Worm (Caenorhabditis elegans) whole organism, dauer: ENCODE measurements around the gene hpo-10.

Experiments
- unc-62 ChIP-seq: sonication (generic microtip); optimal IDR thresholded peaks from 2 replicates; lab custom pipeline; 2017; ENCODE audit warnings: missing biosample characterization, missing genetic modification reagents, missing genetic modification characterization

Gene hpo-10

DNA sequence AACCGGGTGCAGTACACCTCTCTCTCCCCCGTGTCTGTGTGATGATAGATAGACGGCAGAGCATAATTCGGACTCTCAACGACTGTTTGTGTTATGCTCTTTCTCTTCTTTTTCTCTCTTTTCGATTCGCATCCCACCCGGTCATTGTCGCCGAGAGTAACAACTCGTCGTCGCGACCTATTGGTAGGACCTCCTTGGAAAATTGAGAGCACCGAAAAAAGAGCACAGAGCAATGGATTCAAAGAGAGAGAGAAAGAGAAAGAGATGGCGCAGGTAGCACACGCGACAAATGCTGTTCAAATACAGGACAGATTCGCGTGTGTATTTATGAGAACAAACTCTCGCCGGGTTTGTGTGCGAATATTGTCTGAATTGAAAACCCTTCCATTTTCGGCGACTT lies 35.6 kb upstream of the hpo-10 start:
- TF ChIP-seq unc-62 (GFP tag; lab: Kevin White, UChicago), result no peak

DNA sequence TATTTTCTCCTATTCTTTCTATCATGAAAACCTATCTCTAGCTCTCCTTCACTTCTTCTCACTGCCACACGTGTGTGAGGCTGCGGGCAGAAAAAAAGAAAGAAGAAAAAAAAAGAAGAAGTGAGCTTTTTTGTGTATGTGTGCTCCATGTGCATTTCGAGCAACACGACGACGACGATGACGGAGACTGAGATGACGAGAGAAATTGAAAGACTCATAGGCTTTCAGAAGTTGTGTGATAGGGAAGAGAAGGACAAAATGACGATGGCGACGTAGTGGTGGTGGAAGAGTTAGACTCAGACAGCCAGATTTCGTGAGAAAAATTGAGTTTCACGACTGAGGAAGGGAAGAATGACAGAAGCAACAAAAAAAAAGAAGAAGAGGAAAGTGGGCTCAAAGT lies 33.8 kb upstream of the hpo-10 start:
- no peak for TF ChIP-seq unc-62 (GFP tag; lab: Kevin White, UChicago)

DNA sequence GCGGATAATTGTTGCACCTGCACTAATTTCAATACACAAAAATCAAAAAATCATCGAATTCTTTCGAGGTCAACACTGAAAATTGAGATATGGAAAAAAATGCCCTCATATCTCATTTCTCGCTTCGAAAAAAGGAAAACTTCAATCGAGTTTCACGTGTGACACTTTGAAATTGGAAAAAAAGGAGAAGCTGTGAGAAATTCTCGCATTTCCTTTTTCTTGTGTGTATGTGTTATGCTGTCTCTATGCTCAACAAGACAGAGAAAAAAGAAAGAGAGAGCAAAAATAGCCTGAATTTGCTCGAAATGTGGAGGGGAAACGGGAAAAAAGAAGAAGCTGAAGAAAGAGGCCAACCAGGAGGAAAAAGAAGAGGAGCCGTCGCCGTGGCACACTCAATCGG lies 32.9 kb upstream of the hpo-10 start:
- TF ChIP-seq unc-62 (GFP tag; lab: Kevin White, UChicago), result no peak

DNA sequence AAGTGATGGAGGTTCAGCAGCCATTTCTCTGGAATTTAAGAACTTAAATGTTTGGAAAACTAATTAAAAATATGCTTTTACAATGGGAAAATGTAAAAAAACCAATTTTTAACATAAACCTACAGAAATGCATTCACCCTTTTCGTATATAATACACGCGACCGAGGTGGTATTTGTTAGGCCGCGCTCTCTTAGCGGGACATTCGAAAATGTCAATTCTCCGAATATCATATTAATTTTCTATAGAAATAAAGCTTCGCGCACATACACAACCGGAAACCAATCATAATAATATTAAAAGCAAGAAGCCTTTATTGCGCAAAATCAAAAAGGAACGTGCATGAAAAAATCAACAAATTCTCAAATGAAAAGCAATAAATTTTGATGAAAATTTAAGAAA lies 26.0 kb upstream of the hpo-10 start, which contains the start of gene ddx-23:
Gene ddx-23 (minus strand): TSS at position 30 of the 400 bp plus-strand sequence.
- TF ChIP-seq unc-62 (GFP tag; lab: Kevin White, UChicago), result no peak

DNA sequence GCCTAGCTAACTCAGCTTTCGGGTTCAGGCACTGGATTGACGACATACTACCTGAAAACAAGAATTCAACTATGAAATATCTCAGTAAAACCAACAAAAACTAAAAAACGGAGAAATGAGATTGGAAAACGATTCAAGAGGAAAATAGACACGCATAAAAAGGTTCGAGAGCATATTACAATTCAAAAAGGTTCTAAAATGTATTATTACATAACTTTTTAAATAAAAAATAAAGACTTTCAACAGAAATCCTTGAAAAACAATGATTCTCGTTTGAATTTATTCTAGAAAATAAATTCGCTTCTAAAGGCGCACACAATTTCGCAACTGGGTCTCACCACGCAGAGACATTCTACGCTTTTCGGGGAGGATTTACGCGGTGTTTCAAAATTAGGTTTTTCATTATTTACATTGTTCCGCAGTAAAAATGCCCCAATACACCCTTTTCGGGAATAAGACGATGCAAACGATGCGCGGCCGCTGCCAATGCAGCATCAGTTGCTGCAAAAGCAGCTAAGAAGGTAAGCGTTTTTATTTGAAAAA lies 23.6 kb upstream of the hpo-10 start, which contains the start of the genes cct-6 and alh-9:
Gene cct-6 (minus strand): TSS at position 51 of the 543 bp plus-strand sequence.
Gene alh-9 (plus strand): TSS at position 382 of the 543 bp plus-strand sequence.
- TF ChIP-seq unc-62 (GFP tag; lab: Kevin White, UChicago), result no peak

DNA sequence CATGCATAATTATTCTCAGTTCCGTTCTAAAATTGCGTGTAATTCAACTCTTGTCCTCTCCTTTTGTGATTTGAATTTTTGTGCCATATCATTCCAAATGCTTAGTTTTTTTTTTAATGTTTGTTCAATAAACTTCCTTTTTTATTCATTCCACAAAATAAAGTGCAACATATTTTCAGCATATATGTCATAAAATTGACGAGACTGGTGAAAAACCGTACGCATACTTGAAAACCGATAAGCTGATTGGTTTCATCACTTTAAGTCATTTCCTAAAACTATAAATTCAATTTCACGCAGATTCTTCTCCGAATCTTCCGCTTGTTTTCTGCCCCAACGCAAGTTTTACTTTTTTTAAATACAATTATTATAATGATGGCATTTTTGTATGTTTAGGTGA lies 20.3 kb upstream of the hpo-10 start, which contains the start of gene dpf-4:
Gene dpf-4 (plus strand): TSS at position 301 of the 400 bp plus-strand sequence.
- TF ChIP-seq unc-62 (GFP tag; lab: Kevin White, UChicago), result no peak

DNA sequence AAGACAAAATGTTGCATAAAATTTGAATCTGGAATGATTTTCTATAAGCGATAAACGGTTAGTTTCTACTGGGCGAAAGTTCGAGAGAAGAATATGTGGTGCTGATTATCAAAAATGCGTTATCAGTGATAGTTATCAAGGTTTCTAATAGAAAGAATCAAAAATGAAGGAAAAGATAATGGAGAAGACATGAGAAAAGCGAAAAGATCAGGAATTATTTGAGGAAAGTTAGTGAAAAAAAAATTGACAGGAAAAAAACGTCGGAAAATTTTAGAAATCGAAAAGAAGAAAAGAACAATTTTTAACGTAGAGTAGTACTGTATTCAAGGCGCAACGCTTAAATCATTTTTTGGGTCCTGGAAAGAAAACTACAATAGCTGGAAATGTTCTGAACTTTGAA lies 15.5 kb upstream of the hpo-10 start, which contains the start of gene dnpp-1:
Gene dnpp-1 (minus strand): TSS at position 30 of the 400 bp plus-strand sequence.
- no peak for TF ChIP-seq unc-62 (GFP tag; lab: Kevin White, UChicago)

DNA sequence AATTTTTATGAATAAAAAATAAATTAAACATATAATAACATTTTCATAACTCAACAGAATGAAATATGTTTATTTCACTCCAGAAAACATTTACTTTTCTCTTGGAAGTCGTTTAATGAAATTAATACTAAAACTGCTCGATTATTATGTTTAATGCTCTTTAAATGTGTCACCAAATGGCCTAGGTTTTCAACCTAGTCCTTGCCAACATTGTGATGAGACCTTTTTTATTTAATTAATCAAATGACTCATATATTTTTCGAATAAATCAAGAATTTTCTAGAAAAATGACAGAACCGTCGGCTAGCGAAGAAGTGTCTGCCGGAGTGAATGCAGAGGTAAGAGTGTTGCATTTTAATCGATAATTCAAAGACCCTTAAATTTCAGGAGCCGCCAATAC lies 15.0 kb upstream of the hpo-10 start, which contains the start of gene rabn-5:
Gene rabn-5 (plus strand): TSS at position 284 of the 400 bp plus-strand sequence.
- TF ChIP-seq unc-62 (GFP tag; lab: Kevin White, UChicago), result no peak

DNA sequence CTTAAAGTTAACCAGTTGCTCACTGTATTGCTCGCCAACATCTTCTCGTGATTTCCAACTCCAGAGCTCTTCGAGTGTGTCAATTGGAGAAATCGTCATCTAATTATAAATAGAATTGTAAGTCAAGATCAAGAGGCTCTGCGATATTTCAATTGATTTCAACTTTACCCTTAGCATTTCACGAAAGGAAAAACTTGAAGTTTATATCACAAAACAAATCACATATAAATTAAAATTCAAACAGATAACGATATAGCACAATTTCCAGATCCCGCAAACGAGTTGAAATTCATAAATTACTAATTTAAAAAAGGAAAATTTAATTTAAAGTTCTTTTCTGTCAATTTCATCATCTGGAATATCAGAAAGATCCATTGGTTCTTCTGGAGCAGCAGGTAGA lies 10.9 kb upstream of the hpo-10 start, which contains the start of gene eng-1:
Gene eng-1 (minus strand): TSS at position 101 of the 400 bp plus-strand sequence.
- TF ChIP-seq unc-62 (GFP tag; lab: Kevin White, UChicago), result no peak

DNA sequence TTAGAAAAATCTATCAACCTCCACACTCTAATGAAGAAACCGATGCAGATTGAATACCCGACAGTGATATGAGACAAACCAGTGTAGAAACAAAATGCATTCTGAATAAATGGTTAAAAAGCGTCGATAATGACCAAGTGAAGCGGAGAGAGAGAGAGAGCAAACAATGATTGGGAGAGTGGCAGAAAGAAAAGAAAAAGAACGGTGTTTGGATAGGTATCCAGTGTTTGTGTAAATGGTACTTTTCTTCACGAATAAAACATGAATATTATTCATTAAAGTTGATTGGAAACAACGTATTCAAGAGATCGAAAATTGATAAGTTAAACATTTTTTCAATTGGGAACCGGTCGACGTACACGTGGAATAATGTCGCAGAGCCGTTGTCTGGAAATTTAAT lies 9.9 kb upstream of the hpo-10 start, which contains the start of gene F01F1.15:
Gene F01F1.15 (minus strand): TSS at position 101 of the 400 bp plus-strand sequence.
- TF ChIP-seq unc-62 (GFP tag; lab: Kevin White, UChicago), result no peak

DNA sequence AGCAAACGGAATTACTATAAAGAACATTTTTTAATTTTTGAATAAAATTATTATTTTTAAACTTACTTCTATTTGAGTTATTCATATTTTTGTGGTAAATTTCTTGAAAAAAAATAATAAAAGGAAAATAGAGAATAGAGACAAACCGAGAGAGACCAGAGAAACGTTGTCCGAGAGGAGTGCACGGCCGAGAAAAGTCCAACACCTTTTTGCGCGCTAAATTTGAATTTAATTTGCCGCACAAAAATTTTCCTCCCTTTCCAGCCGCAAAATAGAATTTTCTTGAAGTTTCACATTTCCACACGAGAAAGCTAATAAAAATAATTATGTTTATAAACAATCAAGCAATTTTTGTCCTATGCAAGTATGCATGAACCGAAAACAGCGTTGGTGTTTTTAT lies 7.5 kb upstream of the hpo-10 start, which contains the start of the genes F01F1.11 and F01F1.3:
Gene F01F1.11 (minus strand): TSS at position 118 of the 400 bp plus-strand sequence.
Gene F01F1.3 (plus strand): TSS at position 179 of the 400 bp plus-strand sequence.
- TF ChIP-seq unc-62 (GFP tag; lab: Kevin White, UChicago), result no peak

DNA sequence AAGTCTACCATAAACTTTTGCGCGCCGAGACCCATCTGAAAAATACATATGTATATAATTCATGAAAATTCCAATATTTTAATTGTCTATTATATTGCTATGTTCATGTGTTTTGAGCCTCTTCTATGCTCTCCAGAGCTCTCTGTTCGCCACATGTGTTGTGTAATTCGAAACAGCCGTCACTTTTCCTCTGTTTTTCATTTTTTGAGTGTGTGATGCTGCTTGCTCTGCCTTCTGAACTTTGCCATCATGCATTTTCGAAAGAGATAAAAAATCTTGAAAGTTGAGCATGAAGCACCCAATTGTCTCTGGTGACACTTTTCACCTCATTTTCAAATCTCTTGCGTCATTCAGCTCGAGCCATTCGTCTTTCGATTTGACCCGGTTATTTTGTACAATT lies 7.0 kb upstream of the hpo-10 start:
- TF ChIP-seq unc-62 (GFP tag; lab: Kevin White, UChicago), result no peak

DNA sequence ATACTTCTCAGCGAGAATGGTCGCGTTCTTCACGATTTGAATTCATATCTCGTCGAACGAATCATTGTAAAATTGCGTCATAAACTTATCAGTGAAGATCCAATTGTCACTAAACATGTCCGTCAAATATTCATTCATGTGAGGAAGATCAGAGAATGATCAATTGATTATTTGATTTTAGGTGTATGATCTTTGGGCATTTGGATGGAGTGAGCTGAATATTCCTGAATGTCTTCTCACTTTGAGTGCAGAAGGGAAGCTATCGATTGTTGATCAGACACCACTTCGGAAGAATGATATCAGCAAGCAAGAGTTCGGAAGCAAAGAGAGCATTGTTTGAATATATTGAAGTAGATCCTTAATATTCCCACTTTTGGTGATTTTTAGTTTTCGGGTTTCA lies 5.0 kb upstream of the hpo-10 start:
- TF ChIP-seq unc-62 (GFP tag; lab: Kevin White, UChicago), result no peak

DNA sequence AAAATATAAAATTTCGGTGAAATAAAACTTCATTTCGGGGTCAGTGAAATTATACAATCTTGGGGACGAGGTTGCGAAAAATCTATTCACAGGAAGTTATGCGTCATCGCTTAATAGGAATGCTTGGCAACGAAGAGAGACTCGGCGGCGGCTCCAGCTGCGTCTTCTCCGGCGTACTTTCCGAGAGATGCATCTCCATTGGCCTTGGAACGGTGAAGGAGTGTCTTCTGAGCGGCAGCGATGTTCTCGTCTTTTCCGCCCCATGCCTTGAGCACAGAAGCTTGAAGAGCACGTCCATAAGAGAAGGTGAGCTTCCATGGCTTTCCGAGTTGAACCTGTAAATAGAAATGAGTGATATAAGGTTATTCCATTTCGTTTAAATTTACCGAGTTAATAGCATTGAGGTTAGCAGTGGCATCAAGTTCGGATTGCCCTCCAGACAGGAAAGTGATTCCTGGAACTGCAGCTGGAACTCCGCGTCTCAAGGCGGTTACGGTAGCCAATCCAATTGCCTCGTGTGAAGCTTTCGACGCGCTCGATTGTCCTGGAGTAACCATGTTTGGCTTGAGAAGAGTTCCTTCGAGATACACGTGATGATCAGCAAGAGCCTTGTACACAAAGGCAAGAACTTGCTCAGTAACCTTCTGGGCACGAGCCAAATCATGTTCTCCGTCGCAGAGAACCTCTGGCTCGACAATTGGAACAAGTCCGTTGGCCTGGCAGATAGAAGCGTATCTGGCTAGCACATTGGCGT lies 4.4 kb upstream of the hpo-10 start:
- TF ChIP-seq unc-62 (GFP tag; lab: Kevin White, UChicago), result no peak

DNA sequence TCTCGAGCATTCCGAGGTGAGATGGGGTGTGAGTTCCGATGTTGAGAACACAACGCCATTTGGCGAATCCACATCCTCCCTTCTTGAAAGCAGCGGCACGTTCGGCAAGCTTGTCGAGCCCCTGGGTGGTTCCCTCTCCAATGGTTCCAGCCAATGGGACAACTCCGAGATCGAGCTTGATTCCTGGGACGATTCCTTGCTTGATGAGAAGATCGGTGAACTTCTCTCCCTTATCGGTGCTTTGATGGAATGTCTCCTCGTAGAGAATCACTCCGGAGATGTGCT lies 3.9 kb upstream of the hpo-10 start:
- TF ChIP-seq unc-62 (GFP tag; lab: Kevin White, UChicago), result no peak

DNA sequence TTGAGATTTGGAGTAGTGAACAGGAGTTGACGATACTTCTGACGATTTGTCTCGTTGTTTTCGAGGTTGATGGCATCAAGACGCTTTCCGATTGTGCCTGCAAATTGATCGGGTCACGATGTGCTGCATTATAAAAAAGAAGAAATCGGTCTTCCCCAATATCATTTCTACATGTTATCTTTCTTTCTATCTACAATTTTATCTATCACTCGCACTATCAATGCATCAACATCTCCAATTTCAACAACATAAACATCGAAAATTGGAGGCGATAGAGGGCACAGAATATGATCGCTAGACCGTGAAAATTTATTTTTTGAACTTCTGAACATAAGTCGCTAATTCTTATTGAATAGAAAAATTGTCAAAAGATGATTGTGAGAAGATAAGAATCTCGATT lies 3.6 kb upstream of the hpo-10 start:
- no peak for TF ChIP-seq unc-62 (GFP tag; lab: Kevin White, UChicago)
